Worm (Caenorhabditis elegans): ENCODE results near the gene citk-1.

ce11 chrII:13954077-13954476 is 45.4 kb downstream of the citk-1 start:
- TF ChIP-seq ama-1 (optimal IDR thresholded peaks at IDR 0.05) (no peak), lin-39 (tag; optimal IDR thresholded peaks at IDR 0.05) (no peak), fos-1 (tag; optimal IDR thresholded peaks at IDR 0.05) (no peak), dmd-6 (GFP tag; IDR thresholded peaks at IDR 0.05) (peak; percentile 83), nhr-11 (tag; optimal IDR thresholded peaks at IDR 0.05) (no peak), ceh-44 (GFP tag; IDR thresholded peaks at IDR 0.05) (no peak), nhr-77 (tag; optimal IDR thresholded peaks at IDR 0.05) (peak; percentile 96), lin-15B (tag; optimal IDR thresholded peaks at IDR 0.05) (no peak), ceh-82 (tag; optimal IDR thresholded peaks at IDR 0.05) (no peak), lin-13 (GFP tag; optimal IDR thresholded peaks at IDR 0.05) (no peak), unc-62 (GFP tag; optimal IDR thresholded peaks at IDR 0.05 in 1 of 2) (peak in 1 of 2 experiments; percentile 39), unc-62 (tag; optimal IDR thresholded peaks at IDR 0.05) (no peak), php-3 (GFP tag; IDR thresholded peaks at IDR 0.05) (peak; percentile 47; the same call in 1 of the 2 replicates)

Data from whole organism, L4 larva.